Fruit fly (Drosophila melanogaster) whole organism, embryonic: Measurements from ENCODE around the gene CG15602.

Source experiments
- Atf-2 ChIP-seq: fragments of 200-800 bp; sonication (Bioruptor generic); optimal IDR thresholded peaks from 2 replicates; lab custom pipeline; 2016; ENCODE audit warnings: missing biosample characterization, missing genetic modification characterization
- BEAF-32 ChIP-seq: fragments of 200-800 bp; sonication (Bioruptor generic); optimal IDR thresholded peaks from 3 replicates; lab custom pipeline; 2017; ENCODE audit warnings: missing biosample characterization, missing genetic modification characterization, mild to moderate bottlenecking, moderate library complexity, missing genetic modification reagents
- BtbVII ChIP-seq: fragments of 200-800 bp; sonication (Bioruptor generic); optimal IDR thresholded peaks from 3 replicates; lab custom pipeline; 2017; ENCODE audit warnings: missing biosample characterization, mild to moderate bottlenecking, missing genetic modification characterization
- CG1024 ChIP-seq: fragments of 200-800 bp; sonication (Bioruptor generic); IDR thresholded peaks from 2 replicates; pipeline ENCODE4 v1.3.6; 2022; ENCODE audit warnings: missing biosample characterization, missing genetic modification characterization
- CG10431 ChIP-seq: fragments of 200-800 bp; sonication (Bioruptor generic); optimal IDR thresholded peaks from 3 replicates; lab custom pipeline; 2018; ENCODE audit warnings: missing biosample characterization, mild to moderate bottlenecking, missing genetic modification characterization
- CG12744 ChIP-seq: fragments of 200-800 bp; sonication (Bioruptor generic); optimal IDR thresholded peaks from 2 replicates; lab custom pipeline; 2016; ENCODE audit warnings: missing biosample characterization, missing genetic modification characterization
- CG18619 ChIP-seq: fragments of 200-800 bp; sonication (Bioruptor generic); optimal IDR thresholded peaks from 3 replicates; lab custom pipeline; 2017; ENCODE audit warnings: missing biosample characterization, mild to moderate bottlenecking, missing genetic modification characterization
- CG2116 ChIP-seq: fragments of 200-800 bp; sonication (Bioruptor generic); optimal IDR thresholded peaks from 3 replicates; lab custom pipeline; 2018; ENCODE audit warnings: missing biosample characterization, mild to moderate bottlenecking, missing genetic modification characterization
- CG34422 ChIP-seq: fragments of 200-800 bp; sonication (Bioruptor generic); IDR thresholded peaks from 3 replicates; pipeline ENCODE4 v1.3.6; 2022; ENCODE audit warnings: missing biosample characterization, missing genetic modification characterization
- CG6791 ChIP-seq: fragments of 200-800 bp; sonication (Bioruptor generic); IDR thresholded peaks from 3 replicates; pipeline ENCODE4 v1.3.6; 2022; ENCODE audit warnings: missing biosample characterization, missing genetic modification characterization; ENCODE audit not compliant: partially characterized antibody
- CG9437 ChIP-seq: fragments of 200-800 bp; sonication (Bioruptor generic); optimal IDR thresholded peaks from 2 replicates; lab custom pipeline; 2018; ENCODE audit warnings: missing biosample characterization, mild to moderate bottlenecking, missing genetic modification characterization
- CG9932 ChIP-seq: fragments of 200-800 bp; sonication (Bioruptor generic); IDR thresholded peaks from 2 replicates; pipeline ENCODE4 v1.3.6; 2022; ENCODE audit warnings: missing biosample characterization, missing genetic modification characterization
- Chrac-16 ChIP-seq: fragments of 200-800 bp; sonication (Bioruptor generic); optimal IDR thresholded peaks from 3 replicates; lab custom pipeline; 2016; ENCODE audit warnings: missing biosample characterization, missing genetic modification characterization
- CoRest ChIP-seq: fragments of 200-800 bp; sonication (Bioruptor generic); optimal IDR thresholded peaks from 3 replicates; lab custom pipeline; 2018; ENCODE audit warnings: missing biosample characterization, mild to moderate bottlenecking, missing genetic modification characterization, moderate library complexity
- Dip2 ChIP-seq: fragments of 200-800 bp; sonication (Bioruptor generic); IDR thresholded peaks from 2 replicates; pipeline ENCODE4 v1.3.6; 2022; ENCODE audit warnings: missing biosample characterization, missing genetic modification characterization
- Doc3 ChIP-seq: fragments of 200-800 bp; sonication (Bioruptor generic); IDR thresholded peaks from 3 replicates; pipeline ENCODE4 v1.3.6; 2022; ENCODE audit warnings: missing biosample characterization, missing genetic modification characterization; ENCODE audit not compliant: partially characterized antibody
- HLH4C ChIP-seq: fragments of 200-800 bp; sonication (Bioruptor generic); IDR thresholded peaks from 3 replicates; pipeline ENCODE4 v1.3.6; 2022; ENCODE audit warnings: missing biosample characterization, missing genetic modification characterization; ENCODE audit not compliant: partially characterized antibody
- Hr39 ChIP-seq: fragments of >200 bp; optimal IDR thresholded peaks from 2 replicates; lab custom pipeline; 2017
- MBD-R2 ChIP-seq: fragments of 200-800 bp; sonication (Bioruptor generic); IDR thresholded peaks from 2 replicates; pipeline ENCODE4 v1.3.6; 2022; ENCODE audit warnings: missing biosample characterization, missing genetic modification characterization
- MESR4 ChIP-seq: fragments of 200-800 bp; sonication (Bioruptor generic); optimal IDR thresholded peaks from 2 replicates; lab custom pipeline; 2018; ENCODE audit warnings: missing biosample characterization, mild to moderate bottlenecking, missing genetic modification characterization, moderate library complexity
- MTF-1 ChIP-seq: fragments of 200-800 bp; sonication (Bioruptor generic); optimal IDR thresholded peaks from 2 replicates; lab custom pipeline; 2018; ENCODE audit warnings: missing biosample characterization, mild to moderate bottlenecking, missing genetic modification characterization, borderline replicate concordance
- Med ChIP-seq: fragments of 200-800 bp; sonication (Bioruptor generic); peaks from one replicate; lab custom pipeline; 2016; ENCODE audit warnings: missing biosample characterization, missing genetic modification characterization, mild to moderate bottlenecking, inconsistent platforms, moderate library complexity
- Pdp1 ChIP-seq, 2 experiments: fragments of 200-800 bp; sonication (Bioruptor generic); optimal IDR thresholded peaks; 3 replicates each; lab custom pipeline; 2016; ENCODE audit warnings: missing biosample characterization in 2 of 2, missing genetic modification characterization in 2 of 2, mild to moderate bottlenecking in 1 of 2, moderate library complexity in 1 of 2
- Poxn ChIP-seq: fragments of 200-800 bp; sonication (Bioruptor generic); IDR thresholded peaks from 2 replicates; pipeline ENCODE4 v1.3.6; 2022; ENCODE audit warnings: missing biosample characterization, missing genetic modification characterization
- Rfx ChIP-seq: fragments of 200-800 bp; sonication (Bioruptor generic); IDR thresholded peaks from 2 replicates; pipeline ENCODE4 v1.3.6; 2022; ENCODE audit warnings: missing biosample characterization, missing genetic modification characterization
- Side ChIP-seq: fragments of 200-800 bp; sonication (Bioruptor generic); optimal IDR thresholded peaks from 2 replicates; lab custom pipeline; 2016; ENCODE audit warnings: missing biosample characterization, missing genetic modification characterization
- TFAM ChIP-seq: fragments of 200-800 bp; sonication (Bioruptor generic); optimal IDR thresholded peaks from 2 replicates; lab custom pipeline; 2017; ENCODE audit warnings: missing biosample characterization, missing genetic modification characterization, inconsistent platforms
- YL-1 ChIP-seq: fragments of 200-800 bp; sonication (Bioruptor generic); optimal IDR thresholded peaks from 3 replicates; lab custom pipeline; 2017; ENCODE audit warnings: missing biosample characterization, mild to moderate bottlenecking, missing genetic modification characterization
- ab ChIP-seq: fragments of 200-800 bp; sonication (Bioruptor generic); optimal IDR thresholded peaks from 2 replicates; lab custom pipeline; 2016; ENCODE audit warnings: missing biosample characterization, missing genetic modification characterization
- cg ChIP-seq: fragments of 200-800 bp; sonication (Bioruptor generic); optimal IDR thresholded peaks from 3 replicates; lab custom pipeline; 2019; ENCODE audit warnings: missing biosample characterization, mild to moderate bottlenecking, missing genetic modification characterization, moderate library complexity
- corto ChIP-seq: fragments of 200-800 bp; sonication (Bioruptor generic); optimal IDR thresholded peaks from 2 replicates; lab custom pipeline; 2016; ENCODE audit warnings: missing biosample characterization, mild to moderate bottlenecking, missing genetic modification characterization, moderate library complexity
- croc ChIP-seq: fragments of 200-800 bp; sonication (Bioruptor generic); conservative IDR thresholded peaks from 3 replicates; pipeline ENCODE4 v1.3.6; 2022; ENCODE audit warnings: missing biosample characterization, missing genetic modification characterization
- crol ChIP-seq: fragments of 200-800 bp; sonication (Bioruptor generic); IDR thresholded peaks from 2 replicates; pipeline ENCODE4 v1.3.6; 2022; ENCODE audit warnings: missing biosample characterization, missing genetic modification characterization
- eve ChIP-seq, 2 experiments: fragments of >200 bp; optimal IDR thresholded peaks; 2 replicates each; lab custom pipeline; 2017; ENCODE audit warnings: missing biosample characterization in 2 of 2, missing genetic modification characterization in 2 of 2
- ewg ChIP-seq: fragments of 200-800 bp; sonication (Bioruptor generic); optimal IDR thresholded peaks from 3 replicates; lab custom pipeline; 2017; ENCODE audit warnings: mild to moderate bottlenecking, missing biosample characterization, missing genetic modification reagents, missing genetic modification characterization
- fd102C ChIP-seq: fragments of 200-800 bp; sonication (Bioruptor generic); optimal IDR thresholded peaks from 2 replicates; lab custom pipeline; 2018; ENCODE audit warnings: missing biosample characterization, mild to moderate bottlenecking, missing genetic modification characterization, moderate library complexity
- hth ChIP-seq: fragments of >200 bp; optimal IDR thresholded peaks from 2 replicates; lab custom pipeline; 2017; ENCODE audit warnings: inconsistent platforms
- kay ChIP-seq: fragments of 200-800 bp; sonication (Bioruptor generic); optimal IDR thresholded peaks from 2 replicates; lab custom pipeline; 2016; ENCODE audit warnings: missing biosample characterization, missing genetic modification characterization
- nom ChIP-seq: fragments of 200-800 bp; sonication (Bioruptor generic); optimal IDR thresholded peaks from 2 replicates; lab custom pipeline; 2017; ENCODE audit warnings: missing biosample characterization, missing genetic modification characterization, mild to moderate bottlenecking, moderate library complexity, missing genetic modification reagents
- p53 ChIP-seq: fragments of 200-800 bp; sonication (Bioruptor generic); optimal IDR thresholded peaks from 2 replicates; lab custom pipeline; 2016; ENCODE audit warnings: missing biosample characterization, missing genetic modification characterization
- phol ChIP-seq: fragments of 200-800 bp; sonication (Bioruptor generic); optimal IDR thresholded peaks from 3 replicates; lab custom pipeline; 2018; ENCODE audit warnings: missing biosample characterization, mild to moderate bottlenecking, missing genetic modification characterization, moderate library complexity
- prd ChIP-seq, 3 experiments: fragments of >200 bp in 2 of 3; fragments of 200-800 bp in 1 of 3; sonication (Bioruptor generic) in 1 of 3; optimal IDR thresholded peaks in 2 of 3; IDR thresholded peaks in 1 of 3; 2 replicates in 2 of 3; 3 replicates in 1 of 3; pipeline versions ENCODE4 v1.3.6 to Lab custom; 2017 to 2022; ENCODE audit warnings: missing biosample characterization in 1 of 3, missing genetic modification characterization in 1 of 3
- sc ChIP-seq, 3 experiments: fragments of >200 bp in 2 of 3; fragments of 200-800 bp in 1 of 3; sonication (Bioruptor generic) in 1 of 3; optimal IDR thresholded peaks; 2 replicates in 2 of 3; 3 replicates in 1 of 3; lab custom pipeline; 2017; ENCODE audit warnings: mild to moderate bottlenecking in 1 of 3, missing biosample characterization in 1 of 3, missing genetic modification characterization in 1 of 3, missing genetic modification reagents in 1 of 3
- sna ChIP-seq: fragments of 200-800 bp; sonication (Bioruptor generic); IDR thresholded peaks from 2 replicates; pipeline ENCODE4 v1.3.6; 2022; ENCODE audit warnings: missing biosample characterization, missing genetic modification characterization; ENCODE audit not compliant: partially characterized antibody
- stwl ChIP-seq: fragments of 200-800 bp; sonication (Bioruptor generic); optimal IDR thresholded peaks from 3 replicates; lab custom pipeline; 2018; ENCODE audit warnings: missing biosample characterization, mild to moderate bottlenecking, missing genetic modification characterization, moderate library complexity
- usp ChIP-seq: fragments of >200 bp; optimal IDR thresholded peaks from 2 replicates; lab custom pipeline; 2017; ENCODE audit warnings: missing biosample characterization, missing genetic modification characterization
- vfl ChIP-seq: fragments of 200-800 bp; sonication (Bioruptor generic); optimal IDR thresholded peaks from 2 replicates; lab custom pipeline; 2016; ENCODE audit warnings: missing biosample characterization, missing genetic modification characterization
- zen ChIP-seq: fragments of 200-800 bp; sonication (Bioruptor generic); optimal IDR thresholded peaks from 3 replicates; lab custom pipeline; 2018; ENCODE audit warnings: missing biosample characterization, mild to moderate bottlenecking, missing genetic modification characterization, moderate library complexity

Gene CG15602

dm6 chrX:15834594-15835236 lies 35.5 kb downstream of the CG15602 start (continued):
- TF ChIP-seq nom (GFP tag; lab: Kevin White, UChicago) (peak; percentile 57), kay (GFP tag; lab: Kevin White, UChicago) (peak; percentile 81), BtbVII (GFP tag; lab: Kevin White, UChicago) (peak; percentile 24), CG2116 (GFP tag; lab: Kevin White, UChicago) (no peak), eve (GFP tag; optimal IDR thresholded peaks at IDR 0.05; lab: Kevin White, UChicago) (no peak), CG18619 (GFP tag; lab: Kevin White, UChicago) (no peak), prd (optimal IDR thresholded peaks at IDR 0.05; lab: Kevin White, UChicago) (no peak), prd (GFP tag; IDR thresholded peaks at IDR 0.05; lab: Robert Waterston, UW) (no peak), Doc3 (GFP tag; lab: Robert Waterston, UW) (no peak), zen (tag; lab: Kevin White, UChicago) (no peak), Dip2 (GFP tag; lab: Robert Waterston, UW) (no peak), phol (tag; lab: Kevin White, UChicago) (peak; percentile 92), YL-1 (peak; percentile 44), ewg (GFP tag; lab: Kevin White, UChicago) (peak; percentile 9), CG34422 (GFP tag; lab: Robert Waterston, UW) (peak; percentile 18; the same call in 1 of the 3 replicates), sc (optimal IDR thresholded peaks at IDR 0.05; lab: Kevin White, UChicago) (no peak), sc (GFP tag; optimal IDR thresholded peaks at IDR 0.05; lab: Kevin White, UChicago) (no peak), HLH4C (GFP tag; lab: Robert Waterston, UW) (no peak), cg (peak; percentile 95), MESR4 (peak; percentile 60), crol (GFP tag; lab: Robert Waterston, UW) (0 out of 2 replicates have a peak, but pooled peaks have one; percentile 9)

- TF ChIP-seq MTF-1 (GFP tag; lab: Kevin White, UChicago) (no peak), Doc3 (GFP tag; lab: Robert Waterston, UW) (peak; percentile 91), BEAF-32 (GFP tag; lab: Kevin White, UChicago) (peak; percentile 94), ab (GFP tag; lab: Kevin White, UChicago) (no peak), fd102C (GFP tag; lab: Kevin White, UChicago) (no peak), Poxn (GFP tag; lab: Robert Waterston, UW) (no peak), CG9437 (peak; percentile 16), Rfx (GFP tag; lab: Robert Waterston, UW) (peak; percentile 36; the same call in 1 of the 2 replicates), Side (GFP tag; lab: Kevin White, UChicago) (no peak), TFAM (GFP tag; lab: Kevin White, UChicago) (no peak), CG1024 (GFP tag; lab: Robert Waterston, UW) (no peak), Atf-2 (GFP tag; lab: Kevin White, UChicago) (no peak), MBD-R2 (GFP tag; lab: Robert Waterston, UW) (peak; percentile 59), CG12744 (GFP tag; lab: Kevin White, UChicago) (no peak), CG9932 (peak; percentile 64), CG6791 (peak; percentile 98), CoRest (tag; lab: Kevin White, UChicago) (no peak), usp (no peak), Pdp1 (GFP tag; optimal IDR thresholded peaks at IDR 0.05; lab: Kevin White, UChicago) (peak in 1 of 2 experiments; percentile 94), vfl (GFP tag; lab: Kevin White, UChicago) (no peak), CG10431 (no peak), p53 (GFP tag; lab: Kevin White, UChicago) (no peak), croc (GFP tag; lab: Robert Waterston, UW) (no peak), hth (no peak), Hr39 (lab: Kevin White, UChicago) (no peak), Chrac-16 (GFP tag; lab: Kevin White, UChicago) (no peak), stwl (tag; lab: Kevin White, UChicago) (peak; percentile 60), corto (GFP tag; lab: Kevin White, UChicago) (no peak), MESR4 (peak; percentile 7), sna (GFP tag; lab: Robert Waterston, UW) (peak; percentile 92), Med (peak; percentile 76)
Observed at dm6 chrX:15835393-15835792, 36.2 kb downstream of the CG15602 start, which contains the start of gene Chc. TSS of gene Chc (minus strand) at chrX:15835490.
